Worm (Caenorhabditis elegans): ENCODE measurements around the gene Y43F8B.18.
A peak's percentile ranks its signal among the peaks of the same experiment; 100 is the strongest.

Y43F8B.18 gene

ce11 chrV:19510925-19511324 is 25.1 kb downstream of the Y43F8B.18 start:
- TF ChIP-seq tbx-2 (tag; optimal IDR thresholded peaks at IDR 0.05) (no peak), pag-3 (tag; optimal IDR thresholded peaks at IDR 0.05; ENCODE audit: borderline replicate concordance, insufficient read depth) (no peak), nhr-76 (tag; optimal IDR thresholded peaks at IDR 0.05) (no peak), nhr-77 (tag; optimal IDR thresholded peaks at IDR 0.05) (no peak), C34B4.2 (tag; optimal IDR thresholded peaks at IDR 0.05) (no peak), grh-1 (GFP tag; IDR thresholded peaks at IDR 0.05) (no peak), blmp-1 (tag; optimal IDR thresholded peaks at IDR 0.05) (no peak), nhr-12 (tag; optimal IDR thresholded peaks at IDR 0.05) (no peak), snu-23 (GFP tag; optimal IDR thresholded peaks at IDR 0.05) (no peak)

- TF ChIP-seq grh-1 (GFP tag; IDR thresholded peaks at IDR 0.05) = no peak
- TF ChIP-seq efl-1 (optimal IDR thresholded peaks at IDR 0.05) = no peak
- peak in 1 of 2 experiments; percentile 6 for TF ChIP-seq efl-1 (GFP tag; optimal IDR thresholded peaks at IDR 0.05 in 1 of 2)
These were observed 26.6 kb downstream of the Y43F8B.18 start, which contains the start of gene Y43F8B.19 for ce11 chrV:19512260-19512947. Gene Y43F8B.19, minus strand, starts transcription at chrV:19512310.

DNA sequence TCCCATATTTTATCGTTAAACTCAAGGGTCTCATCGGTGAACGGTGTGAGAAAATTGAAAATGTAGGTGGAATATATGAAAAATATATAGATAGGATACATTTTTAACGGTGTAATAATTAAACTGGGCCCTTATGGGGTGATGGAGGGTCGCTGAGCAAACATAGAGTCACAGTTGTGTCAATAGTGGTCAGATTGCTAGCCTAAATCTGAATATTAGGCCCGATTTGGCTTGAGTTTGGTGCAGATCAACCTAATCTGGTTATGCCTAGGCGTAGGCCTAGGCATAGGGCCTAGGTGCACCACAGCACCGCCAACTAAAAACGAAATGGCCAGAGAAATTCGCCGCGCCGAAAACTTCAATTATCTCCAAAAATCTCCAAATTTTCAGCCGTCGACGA is 27.8 kb downstream of the Y43F8B.18 start, which contains the start of gene phy-4:
Gene phy-4, minus strand, starts transcription at position 101 of the 400 bp plus-strand sequence.
- no peak for TF ChIP-seq unc-130 (tag; optimal IDR thresholded peaks at IDR 0.05)
- no peak for TF ChIP-seq ztf-11 (tag; optimal IDR thresholded peaks at IDR 0.05)
- TF ChIP-seq mef-2 (tag; optimal IDR thresholded peaks at IDR 0.05) = no peak
- no peak for TF ChIP-seq sup-37 (GFP tag; optimal IDR thresholded peaks at IDR 0.05)

- TF ChIP-seq blmp-1 (tag; optimal IDR thresholded peaks at IDR 0.05) = no peak
- TF ChIP-seq unc-62 (GFP tag; optimal IDR thresholded peaks at IDR 0.05) = no peak
- no peak for TF ChIP-seq nhr-76 (tag; optimal IDR thresholded peaks at IDR 0.05)
- no peak for TF ChIP-seq xbp-1 (tag; optimal IDR thresholded peaks at IDR 0.05)
- no peak for TF ChIP-seq ztf-4 (tag; optimal IDR thresholded peaks at IDR 0.05)
- TF ChIP-seq egl-27 (tag; optimal IDR thresholded peaks at IDR 0.05) = no peak
- no peak for TF ChIP-seq mdl-1 (tag; optimal IDR thresholded peaks at IDR 0.05)
- no peak for TF ChIP-seq nhr-12 (tag; optimal IDR thresholded peaks at IDR 0.05)
- no peak for TF ChIP-seq egl-13 (tag; optimal IDR thresholded peaks at IDR 0.05)
- TF ChIP-seq isw-1 (GFP tag; IDR thresholded peaks at IDR 0.05) = no peak
- no peak for TF ChIP-seq ets-5 (GFP tag; IDR thresholded peaks at IDR 0.05)
- no peak for TF ChIP-seq efl-3 (GFP tag; optimal IDR thresholded peaks at IDR 0.05)
- TF ChIP-seq aly-2 (tag; optimal IDR thresholded peaks at IDR 0.05) = no peak
- no peak for TF ChIP-seq aha-1 (tag; optimal IDR thresholded peaks at IDR 0.05)
These were observed 32.8 kb downstream of the Y43F8B.18 start for ce11 chrV:19518468-19519168.

DNA sequence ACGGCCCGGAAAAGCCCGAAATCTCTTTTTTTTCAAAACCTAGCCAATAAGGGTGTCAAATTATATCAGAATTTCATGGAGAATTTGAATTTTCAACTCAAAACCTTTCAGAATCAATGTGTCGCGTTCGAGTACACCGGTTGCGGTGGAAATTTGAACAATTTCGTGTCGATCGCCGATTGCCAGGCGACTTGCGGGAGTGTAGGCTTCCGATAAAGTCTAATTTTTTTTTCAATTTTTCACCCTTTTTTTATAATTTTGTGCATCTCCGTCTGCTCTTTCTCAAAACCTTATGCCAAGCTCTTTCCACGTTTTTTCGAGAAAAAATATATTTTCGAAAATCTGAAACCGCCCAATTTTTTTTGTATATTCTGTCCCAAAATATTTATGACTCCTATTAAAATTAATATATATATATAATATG is 33.7 kb downstream of the Y43F8B.18 start:
- TF ChIP-seq elt-3 (tag; optimal IDR thresholded peaks at IDR 0.05) (no peak), vab-15 (tag; optimal IDR thresholded peaks at IDR 0.05) (no peak), unc-86 (tag; optimal IDR thresholded peaks at IDR 0.05) (no peak), lin-13 (GFP tag; optimal IDR thresholded peaks at IDR 0.05) (no peak), F16B12.6 (tag; optimal IDR thresholded peaks at IDR 0.05) (no peak), snu-23 (GFP tag; optimal IDR thresholded peaks at IDR 0.05) (no peak), C16A3.4 (tag; optimal IDR thresholded peaks at IDR 0.05) (no peak), fkh-10 (GFP tag; optimal IDR thresholded peaks at IDR 0.05) (no peak), nhr-47 (tag; optimal IDR thresholded peaks at IDR 0.05) (peak; percentile 26), ceh-63 (GFP tag; optimal IDR thresholded peaks at IDR 0.05) (no peak), lsy-2 (tag; optimal IDR thresholded peaks at IDR 0.05) (peak in 1 of 2 experiments; percentile 48), lin-15B (tag; optimal IDR thresholded peaks at IDR 0.05) (no peak), pag-3 (tag; optimal IDR thresholded peaks at IDR 0.05; ENCODE audit: borderline replicate concordance, insufficient read depth) (no peak), lin-35 (GFP tag; optimal IDR thresholded peaks at IDR 0.05) (no peak), ztf-4 (tag; optimal IDR thresholded peaks at IDR 0.05) (no peak), xbp-1 (tag; optimal IDR thresholded peaks at IDR 0.05) (no peak), nhr-11 (tag; optimal IDR thresholded peaks at IDR 0.05) (no peak), lir-3 (tag; optimal IDR thresholded peaks at IDR 0.05; ENCODE audit: poor library complexity) (no peak), egl-27 (tag; optimal IDR thresholded peaks at IDR 0.05) (no peak), fkh-8 (tag; optimal IDR thresholded peaks at IDR 0.05) (no peak), unc-98 (GFP tag; IDR thresholded peaks at IDR 0.05) (no peak), pqm-1 (tag; optimal IDR thresholded peaks at IDR 0.05) (no peak), nhr-19 (GFP tag; conservative IDR thresholded peaks at IDR 0.05) (peak; percentile 53)

Data from whole organism, L1 larva.